Worm (Caenorhabditis elegans) whole organism, mixed stage, embryonic: ENCODE data around the gene C49A9.10.

Experiments
- M03D4.4 ChIP-seq: sonication (generic microtip); optimal IDR thresholded peaks from 2 replicates; lab custom pipeline; 2017; ENCODE audit warnings: mild to moderate bottlenecking, missing genetic modification characterization, missing compliant biosample characterization
- bed-3 ChIP-seq: fragments of 200-800 bp; sonication (Bioruptor generic); optimal IDR thresholded peaks from 3 replicates; lab custom pipeline; 2018; ENCODE audit warnings: mild to moderate bottlenecking, missing genetic modification characterization, moderate library complexity, missing compliant biosample characterization
- ceh-39 ChIP-seq: fragments of 150-350 bp; optimal IDR thresholded peaks from 2 replicates; lab custom pipeline; 2014; ENCODE audit warnings: missing biosample characterization, missing genetic modification characterization
- ceh-43 ChIP-seq: fragments of 200-800 bp; sonication (Bioruptor generic); optimal IDR thresholded peaks from 2 replicates; lab custom pipeline; 2018; ENCODE audit warnings: mild to moderate bottlenecking, missing genetic modification characterization, moderate library complexity, missing compliant biosample characterization
- ceh-83 ChIP-seq: fragments of 200-800 bp; sonication (Bioruptor generic); optimal IDR thresholded peaks from 2 replicates; lab custom pipeline; 2018; ENCODE audit warnings: mild to moderate bottlenecking, missing genetic modification characterization, missing compliant biosample characterization
- cnd-1 ChIP-seq: fragments of 200-800 bp; sonication (Bioruptor generic); optimal IDR thresholded peaks from 2 replicates; lab custom pipeline; 2018; ENCODE audit warnings: mild to moderate bottlenecking, missing genetic modification characterization, missing compliant biosample characterization
- drap-1 ChIP-seq: fragments of 200-800 bp; sonication (Bioruptor generic); optimal IDR thresholded peaks from 3 replicates; lab custom pipeline; 2018; ENCODE audit warnings: mild to moderate bottlenecking, missing genetic modification characterization, missing compliant biosample characterization
- elt-1 ChIP-seq: sonication (generic microtip); optimal IDR thresholded peaks from 2 replicates; lab custom pipeline; 2017; ENCODE audit warnings: missing genetic modification characterization, mild to moderate bottlenecking, missing compliant biosample characterization, antibody characterized with exemption, moderate library complexity, borderline replicate concordance; ENCODE audit not compliant: insufficient read depth
- elt-3 ChIP-seq: fragments of 150-350 bp; optimal IDR thresholded peaks from 2 replicates; lab custom pipeline; 2014; ENCODE audit warnings: missing biosample characterization, missing genetic modification characterization
- flh-1 ChIP-seq: fragments of 200-800 bp; sonication (Bioruptor generic); optimal IDR thresholded peaks from 2 replicates; lab custom pipeline; 2018; ENCODE audit warnings: mild to moderate bottlenecking, missing genetic modification characterization, moderate library complexity, missing compliant biosample characterization
- ham-2 ChIP-seq: fragments of 200-800 bp; sonication (Bioruptor generic); optimal IDR thresholded peaks from 2 replicates; lab custom pipeline; 2018; ENCODE audit warnings: mild to moderate bottlenecking, missing genetic modification characterization, missing compliant biosample characterization
- hlh-1 ChIP-seq: fragments of 150-350 bp; optimal IDR thresholded peaks from 2 replicates; lab custom pipeline; 2014; ENCODE audit warnings: missing biosample characterization, missing genetic modification reagents, missing genetic modification characterization
- lin-13 ChIP-seq: fragments of 150-350 bp; optimal IDR thresholded peaks from 2 replicates; lab custom pipeline; 2014; ENCODE audit warnings: missing biosample characterization, missing genetic modification characterization
- mab-5 ChIP-seq: fragments of 150-350 bp; optimal IDR thresholded peaks from 2 replicates; lab custom pipeline; 2014; ENCODE audit warnings: missing biosample characterization, missing genetic modification characterization
- mep-1 ChIP-seq: fragments of 150-350 bp; optimal IDR thresholded peaks from 2 replicates; lab custom pipeline; 2017; ENCODE audit warnings: missing biosample characterization, missing genetic modification reagents, missing genetic modification characterization, inconsistent platforms
- mls-2 ChIP-seq: sonication (generic microtip); optimal IDR thresholded peaks from 2 replicates; lab custom pipeline; 2016; ENCODE audit warnings: mild to moderate bottlenecking, missing genetic modification characterization, moderate library complexity, missing compliant biosample characterization
- nhr-12 ChIP-seq: fragments of 150-350 bp; optimal IDR thresholded peaks from 2 replicates; lab custom pipeline; 2014; ENCODE audit warnings: missing biosample characterization, missing genetic modification characterization
- nhr-2 ChIP-seq: fragments of 150-350 bp; optimal IDR thresholded peaks from 2 replicates; lab custom pipeline; 2014; ENCODE audit warnings: missing biosample characterization, missing genetic modification characterization
- nhr-237 ChIP-seq: fragments of 150-350 bp; optimal IDR thresholded peaks from 2 replicates; lab custom pipeline; 2014; ENCODE audit warnings: missing biosample characterization, missing genetic modification characterization
- nhr-28 ChIP-seq: fragments of 150-350 bp; optimal IDR thresholded peaks from 2 replicates; lab custom pipeline; 2014; ENCODE audit warnings: missing biosample characterization, missing genetic modification characterization
- nhr-76 ChIP-seq: sonication (generic microtip); optimal IDR thresholded peaks from 2 replicates; lab custom pipeline; 2017; ENCODE audit warnings: missing biosample characterization, missing genetic modification characterization
- pha-4 ChIP-seq: fragments of 150-350 bp; optimal IDR thresholded peaks from 2 replicates; lab custom pipeline; 2018; ENCODE audit warnings: missing biosample characterization, missing genetic modification reagents, missing genetic modification characterization
- sem-2 ChIP-seq: fragments of 200-800 bp; sonication (Bioruptor generic); optimal IDR thresholded peaks from 2 replicates; lab custom pipeline; 2018; ENCODE audit warnings: mild to moderate bottlenecking, missing genetic modification characterization, missing compliant biosample characterization
- snpc-4 ChIP-seq: fragments of 150-350 bp; optimal IDR thresholded peaks from 2 replicates; lab custom pipeline; 2014; ENCODE audit warnings: missing biosample characterization, missing genetic modification characterization
- sptf-1 ChIP-seq: sonication (generic microtip); optimal IDR thresholded peaks from 2 replicates; lab custom pipeline; 2017; ENCODE audit warnings: mild to moderate bottlenecking, missing genetic modification characterization, moderate library complexity, missing compliant biosample characterization
- tbx-8 ChIP-seq: fragments of 200-800 bp; sonication (Bioruptor generic); optimal IDR thresholded peaks from 2 replicates; lab custom pipeline; 2018; ENCODE audit warnings: mild to moderate bottlenecking, missing genetic modification characterization, moderate library complexity, missing compliant biosample characterization
- unc-120 ChIP-seq: sonication (generic microtip); optimal IDR thresholded peaks from 2 replicates; lab custom pipeline; 2017; ENCODE audit warnings: missing genetic modification characterization, missing compliant biosample characterization; ENCODE audit not compliant: poor library complexity, severe bottlenecking
- unc-39 ChIP-seq: fragments of 150-350 bp; optimal IDR thresholded peaks from 2 replicates; lab custom pipeline; 2014; ENCODE audit warnings: missing biosample characterization, missing genetic modification characterization
- unc-62 ChIP-seq: fragments of 150-350 bp; optimal IDR thresholded peaks from 2 replicates; lab custom pipeline; 2014; ENCODE audit warnings: missing biosample characterization, missing genetic modification reagents, missing genetic modification characterization
- zip-8 ChIP-seq: fragments of 150-350 bp; optimal IDR thresholded peaks from 2 replicates; lab custom pipeline; 2014; ENCODE audit warnings: missing biosample characterization, missing genetic modification characterization

C49A9.10 gene

ce11 chrIV:6248486-6248885, 42.3 kb upstream of the C49A9.10 start, which contains the start of gene acox-3:
Gene acox-3, minus strand, starts transcription at chrIV:6248492.
- TF ChIP-seq unc-62 (GFP tag; lab: Kevin White, UChicago): no peak
- no peak for TF ChIP-seq bed-3 (GFP tag; lab: Kevin White, UChicago)
- no peak for TF ChIP-seq nhr-28 (tag; lab: Kevin White, UChicago)
- TF ChIP-seq tbx-8 (GFP tag; lab: Kevin White, UChicago): no peak
- no peak for TF ChIP-seq lin-13 (tag; lab: Kevin White, UChicago)

- TF ChIP-seq tbx-8 (GFP tag; lab: Kevin White, UChicago): no peak
- TF ChIP-seq ceh-43 (GFP tag; lab: Kevin White, UChicago): no peak
- TF ChIP-seq zip-8 (tag; lab: Kevin White, UChicago): no peak
- no peak for TF ChIP-seq mep-1 (tag; lab: Kevin White, UChicago)
- no peak for TF ChIP-seq bed-3 (GFP tag; lab: Kevin White, UChicago)
- TF ChIP-seq nhr-2 (tag; lab: Kevin White, UChicago): no peak
- TF ChIP-seq unc-39 (tag; lab: Kevin White, UChicago): no peak
- no peak for TF ChIP-seq pha-4 (tag; lab: Kevin White, UChicago)
- TF ChIP-seq nhr-237 (tag; lab: Kevin White, UChicago): no peak
- TF ChIP-seq snpc-4 (tag; lab: Kevin White, UChicago): no peak
- TF ChIP-seq mls-2 (tag; lab: Kevin White, UChicago): no peak
- TF ChIP-seq hlh-1 (tag; lab: Kevin White, UChicago): no peak
Observed at ce11 chrIV:6239993-6240392, 33.8 kb upstream of the C49A9.10 start, which contains the start of gene F58F9.9. Gene F58F9.9, plus strand, starts transcription at chrIV:6240293.

ce11 chrIV:6237508-6238227, 31.5 kb upstream of the C49A9.10 start, which contains the start of the genes F58F9.6 and F58F9.8:
Gene F58F9.6, minus strand, starts transcription at chrIV:6237608.
Gene F58F9.8, plus strand, starts transcription at chrIV:6238177.
- no peak for TF ChIP-seq unc-39 (tag; lab: Kevin White, UChicago)
- TF ChIP-seq mab-5 (tag; lab: Kevin White, UChicago): no peak
- no peak for TF ChIP-seq drap-1 (GFP tag; lab: Kevin White, UChicago)
- TF ChIP-seq, all 35 proteins: peak for 0

ce11 chrIV:6232769-6233290, 26.7 kb upstream of the C49A9.10 start, which contains the start of gene F58F9.3:
Gene F58F9.3, plus strand, starts transcription at chrIV:6233240.
- no peak for TF ChIP-seq ceh-43 (GFP tag; lab: Kevin White, UChicago)
- no peak for TF ChIP-seq lin-13 (tag; lab: Kevin White, UChicago)
- no peak for TF ChIP-seq hlh-1 (tag; lab: Kevin White, UChicago)
- TF ChIP-seq ceh-39: no peak
- TF ChIP-seq nhr-28 (tag; lab: Kevin White, UChicago): no peak
- TF ChIP-seq cnd-1: no peak
- no peak for TF ChIP-seq elt-3 (tag; lab: Kevin White, UChicago)
- TF ChIP-seq sptf-1 (tag; lab: Kevin White, UChicago): no peak
- no peak for TF ChIP-seq flh-1 (GFP tag; lab: Kevin White, UChicago)
- no peak for TF ChIP-seq ceh-83 (GFP tag; lab: Kevin White, UChicago)
- no peak for TF ChIP-seq elt-1 (tag; lab: Kevin White, UChicago)
- TF ChIP-seq unc-39 (tag; lab: Kevin White, UChicago): no peak
- TF ChIP-seq nhr-76: no peak
- no peak for TF ChIP-seq nhr-12 (tag; lab: Kevin White, UChicago)
- no peak for TF ChIP-seq unc-120 (tag; lab: Kevin White, UChicago)
- no peak for TF ChIP-seq sem-2
- no peak for TF ChIP-seq M03D4.4 (tag; lab: Kevin White, UChicago)
- no peak for TF ChIP-seq nhr-237 (tag; lab: Kevin White, UChicago)
- TF ChIP-seq drap-1 (GFP tag; lab: Kevin White, UChicago): no peak
- no peak for TF ChIP-seq ham-2
